Worm (Caenorhabditis elegans): ENCODE data around the gene T13C2.3.
"Not testable (repeated sequence)": the region's sequence is repeated elsewhere in the genome, so short reads cannot be mapped to it uniquely, and the experiment has no call there.

The T13C2.3 gene

ce11 chrII:6772482-6772881 lies 16.6 kb upstream of the T13C2.3 start:
- TF ChIP-seq mbf-1 (tag; optimal IDR thresholded peaks at IDR 0.05), result no peak
- TF ChIP-seq lin-39 (tag; optimal IDR thresholded peaks at IDR 0.05), result no peak
- no peak for TF ChIP-seq sem-4 (tag; optimal IDR thresholded peaks at IDR 0.05)
- TF ChIP-seq sma-3 (GFP tag; optimal IDR thresholded peaks at IDR 0.05), result no peak
- no peak for TF ChIP-seq egl-27 (tag; optimal IDR thresholded peaks at IDR 0.05)
- TF ChIP-seq C34F6.9 (tag; optimal IDR thresholded peaks at IDR 0.05), result no peak
- no peak for TF ChIP-seq nhr-25 (tag; optimal IDR thresholded peaks at IDR 0.05)

ce11 chrII:6775076-6775475 lies 14.0 kb upstream of the T13C2.3 start, which contains the start of gene agr-1:
agr-1 (minus strand) TSS chrII:6775176.
- TF ChIP-seq sma-3 (GFP tag; optimal IDR thresholded peaks at IDR 0.05); dmd-4 (tag; optimal IDR thresholded peaks at IDR 0.05); ama-1 (optimal IDR thresholded peaks at IDR 0.05): not testable (repeated sequence)

ce11 chrII:6776418-6777034 lies 12.5 kb upstream of the T13C2.3 start, which contains the start of gene ssup-72:
ssup-72 (plus strand) TSS chrII:6776598.
- TF ChIP-seq ztf-4 (tag; optimal IDR thresholded peaks at IDR 0.05) (peak; percentile 7), zag-1 (tag; optimal IDR thresholded peaks at IDR 0.05) (no peak), unc-39 (tag; optimal IDR thresholded peaks at IDR 0.05) (no peak), lin-39 (tag; optimal IDR thresholded peaks at IDR 0.05) (no peak), elt-3 (tag; optimal IDR thresholded peaks at IDR 0.05) (no peak), ama-1 (optimal IDR thresholded peaks at IDR 0.05) (no peak), alr-1 (tag; optimal IDR thresholded peaks at IDR 0.05) (no peak), mdl-1 (tag; optimal IDR thresholded peaks at IDR 0.05) (no peak), nhr-25 (tag; optimal IDR thresholded peaks at IDR 0.05) (no peak), sem-4 (tag; optimal IDR thresholded peaks at IDR 0.05) (no peak), unc-62 (GFP tag; optimal IDR thresholded peaks at IDR 0.05) (no peak), lsy-2 (tag; optimal IDR thresholded peaks at IDR 0.05) (peak in 1 of 2 experiments; percentile 85), lin-11 (tag; optimal IDR thresholded peaks at IDR 0.05) (no peak), blmp-1 (tag; optimal IDR thresholded peaks at IDR 0.05; ENCODE audit: insufficient read depth) (no peak), ZK546.5 (tag; optimal IDR thresholded peaks at IDR 0.05) (no peak), mbf-1 (tag; optimal IDR thresholded peaks at IDR 0.05) (no peak), crh-2 (tag; optimal IDR thresholded peaks at IDR 0.05) (peak; percentile 58), peb-1 (tag; optimal IDR thresholded peaks at IDR 0.05) (no peak), sma-3 (GFP tag; optimal IDR thresholded peaks at IDR 0.05) (peak; percentile 77), nhr-77 (tag; optimal IDR thresholded peaks at IDR 0.05) (no peak), nhr-10 (tag; optimal IDR thresholded peaks at IDR 0.05) (no peak), dmd-4 (tag; optimal IDR thresholded peaks at IDR 0.05) (no peak), ceh-82 (tag; optimal IDR thresholded peaks at IDR 0.05) (no peak), snpc-4 (tag; optimal IDR thresholded peaks at IDR 0.05) (no peak), nhr-11 (tag; optimal IDR thresholded peaks at IDR 0.05) (no peak), nhr-237 (tag; optimal IDR thresholded peaks at IDR 0.05) (no peak), lin-13 (GFP tag; optimal IDR thresholded peaks at IDR 0.05) (peak; percentile 57), elt-1 (tag; optimal IDR thresholded peaks at IDR 0.05) (no peak), egl-27 (tag; optimal IDR thresholded peaks at IDR 0.05) (no peak), mab-5 (tag; optimal IDR thresholded peaks at IDR 0.05) (no peak), nhr-129 (tag; optimal IDR thresholded peaks at IDR 0.05) (peak; percentile 37), unc-55 (GFP tag; optimal IDR thresholded peaks at IDR 0.05) (peak; percentile 73), F13H6.1 (tag; optimal IDR thresholded peaks at IDR 0.05) (peak; percentile 73), nhr-23 (tag; optimal IDR thresholded peaks at IDR 0.05) (no peak), ztf-1 (GFP tag; conservative IDR thresholded peaks at IDR 0.05) (no peak), gmeb-1 (tag; optimal IDR thresholded peaks at IDR 0.05) (peak; percentile 84), nhr-6 (tag; optimal IDR thresholded peaks at IDR 0.05) (peak; percentile 17), Y55F3AM.14 (GFP tag; optimal IDR thresholded peaks at IDR 0.05) (no peak), nhr-12 (tag; optimal IDR thresholded peaks at IDR 0.05) (no peak), sma-9 (GFP tag; optimal IDR thresholded peaks at IDR 0.05) (peak; percentile 75), sma-9 (tag; optimal IDR thresholded peaks at IDR 0.05) (no peak), skn-1 (tag; optimal IDR thresholded peaks at IDR 0.05) (no peak), aly-2 (tag; optimal IDR thresholded peaks at IDR 0.05) (no peak), nhr-21 (tag; optimal IDR thresholded peaks at IDR 0.05) (peak; percentile 56), fos-1 (tag; optimal IDR thresholded peaks at IDR 0.05) (peak; percentile 26), R02D3.7 (tag; optimal IDR thresholded peaks at IDR 0.05) (no peak), ztf-11 (tag; optimal IDR thresholded peaks at IDR 0.05) (no peak), ceh-16 (tag; optimal IDR thresholded peaks at IDR 0.05) (no peak), C34F6.9 (tag; optimal IDR thresholded peaks at IDR 0.05) (peak; percentile 75)

Measured in whole organism, L2 larva.